Worm (Caenorhabditis elegans) whole organism, late embryonic: Measurements from ENCODE around the gene R155.5.
A peak's percentile ranks its signal among the peaks of the same experiment; 100 is the strongest.

ENCODE experiments used
- F13H6.1 ChIP-seq: sonication (generic microtip); optimal IDR thresholded peaks from 2 replicates; lab custom pipeline; 2016; ENCODE audit warnings: missing genetic modification characterization, missing compliant biosample characterization
- K02D7.2 ChIP-seq: sonication (generic microtip); optimal IDR thresholded peaks from 2 replicates; lab custom pipeline; 2017; ENCODE audit warnings: mild to moderate bottlenecking, missing genetic modification characterization, missing compliant biosample characterization
- K09A11.1 ChIP-seq: sonication (generic microtip); optimal IDR thresholded peaks from 2 replicates; lab custom pipeline; 2017; ENCODE audit warnings: antibody characterized with exemption, mild to moderate bottlenecking, missing genetic modification characterization, missing compliant biosample characterization; ENCODE audit not compliant: insufficient read depth
- T23F11.4 ChIP-seq: fragments of 200-800 bp; sonication (Bioruptor generic); optimal IDR thresholded peaks from 2 replicates; lab custom pipeline; 2018; ENCODE audit warnings: mild to moderate bottlenecking, missing genetic modification characterization, missing compliant biosample characterization
- Y22D7AL.16 ChIP-seq: sonication (generic microtip); optimal IDR thresholded peaks from 2 replicates; lab custom pipeline; 2016; ENCODE audit warnings: missing genetic modification characterization, missing compliant biosample characterization
- ahr-1 ChIP-seq: sonication (generic microtip); optimal IDR thresholded peaks from 2 replicates; lab custom pipeline; 2016; ENCODE audit warnings: missing genetic modification characterization, missing compliant biosample characterization
- ama-1 ChIP-seq: fragments of 150-350 bp; optimal IDR thresholded peaks from 2 replicates; lab custom pipeline; 2014
- ceh-18 ChIP-seq: sonication (generic microtip); optimal IDR thresholded peaks from 2 replicates; lab custom pipeline; 2016; ENCODE audit warnings: missing genetic modification characterization, missing compliant biosample characterization
- ceh-19 ChIP-seq: fragments of 200-800 bp; sonication (Bioruptor generic); optimal IDR thresholded peaks from 2 replicates; lab custom pipeline; 2018; ENCODE audit warnings: mild to moderate bottlenecking, missing genetic modification characterization, missing compliant biosample characterization
- ceh-2 ChIP-seq: sonication (generic microtip); optimal IDR thresholded peaks from 2 replicates; lab custom pipeline; 2016; ENCODE audit warnings: missing genotype, missing genetic modification characterization, missing compliant biosample characterization
- ceh-22 ChIP-seq: sonication (generic microtip); optimal IDR thresholded peaks from 2 replicates; lab custom pipeline; 2017; ENCODE audit warnings: missing biosample characterization, missing genetic modification characterization
- ceh-24 ChIP-seq: sonication (generic microtip); optimal IDR thresholded peaks from 2 replicates; lab custom pipeline; 2016; ENCODE audit warnings: mild to moderate bottlenecking, missing genetic modification characterization, missing compliant biosample characterization
- ceh-30 ChIP-seq: fragments of 150-350 bp; optimal IDR thresholded peaks from 2 replicates; lab custom pipeline; 2014; ENCODE audit warnings: missing biosample characterization, missing genetic modification characterization
- ceh-45 ChIP-seq: fragments of 200-800 bp; sonication (Bioruptor generic); IDR thresholded peaks from 2 replicates; pipeline ENCODE4 v1.3.6; 2022; ENCODE audit warnings: missing genetic modification reagents, missing genetic modification characterization, missing compliant biosample characterization
- ceh-6 ChIP-seq: fragments of 200-800 bp; sonication (Bioruptor generic); optimal IDR thresholded peaks from 2 replicates; lab custom pipeline; 2018; ENCODE audit warnings: mild to moderate bottlenecking, missing genetic modification characterization, missing compliant biosample characterization
- dve-1 ChIP-seq: sonication (generic microtip); optimal IDR thresholded peaks from 2 replicates; lab custom pipeline; 2017; ENCODE audit warnings: antibody characterized with exemption, mild to moderate bottlenecking, missing genetic modification characterization, missing compliant biosample characterization
- fkh-10 ChIP-seq: fragments of 150-350 bp; optimal IDR thresholded peaks from 2 replicates; lab custom pipeline; 2014; ENCODE audit warnings: missing biosample characterization, missing genetic modification reagents, missing genetic modification characterization
- gmeb-2 ChIP-seq: sonication (generic microtip); optimal IDR thresholded peaks from 2 replicates; lab custom pipeline; 2016; ENCODE audit warnings: missing genetic modification characterization, inconsistent platforms, missing compliant biosample characterization
- hlh-13 ChIP-seq: fragments of 200-800 bp; sonication (Bioruptor generic); optimal IDR thresholded peaks from 2 replicates; lab custom pipeline; 2018; ENCODE audit warnings: mild to moderate bottlenecking, missing genetic modification characterization, missing compliant biosample characterization
- hlh-30 ChIP-seq: sonication (generic microtip); optimal IDR thresholded peaks from 2 replicates; lab custom pipeline; 2017; ENCODE audit warnings: antibody characterized with exemption, missing genetic modification characterization, missing compliant biosample characterization; ENCODE audit not compliant: insufficient read depth
- hlh-8 ChIP-seq: sonication (generic microtip); optimal IDR thresholded peaks from 2 replicates; lab custom pipeline; 2016; ENCODE audit warnings: missing genotype, missing genetic modification characterization, missing compliant biosample characterization
- lim-6 ChIP-seq: sonication (generic microtip); optimal IDR thresholded peaks from 2 replicates; lab custom pipeline; 2016; ENCODE audit warnings: missing genetic modification characterization, missing compliant biosample characterization
- lin-11 ChIP-seq: fragments of 200-800 bp; sonication (Bioruptor generic); optimal IDR thresholded peaks from 2 replicates; lab custom pipeline; 2018; ENCODE audit warnings: mild to moderate bottlenecking, missing genetic modification characterization, missing compliant biosample characterization
- mec-3 ChIP-seq: sonication (generic microtip); optimal IDR thresholded peaks from 2 replicates; lab custom pipeline; 2016; ENCODE audit warnings: borderline replicate concordance, missing genetic modification characterization, missing compliant biosample characterization
- odd-2 ChIP-seq: sonication (generic microtip); optimal IDR thresholded peaks from 2 replicates; lab custom pipeline; 2017; ENCODE audit warnings: antibody characterized with exemption, mild to moderate bottlenecking, missing genetic modification characterization, missing compliant biosample characterization
- pag-3 ChIP-seq: sonication (generic microtip); optimal IDR thresholded peaks from 2 replicates; lab custom pipeline; 2016; ENCODE audit warnings: missing compliant biosample characterization, missing genetic modification characterization, borderline replicate concordance
- pax-1 ChIP-seq: fragments of 150-350 bp; optimal IDR thresholded peaks from 2 replicates; lab custom pipeline; 2014; ENCODE audit warnings: missing biosample characterization, missing genetic modification characterization
- pha-4 ChIP-seq: fragments of 150-350 bp; optimal IDR thresholded peaks from 2 replicates; lab custom pipeline; 2018; ENCODE audit warnings: missing biosample characterization, missing genetic modification reagents, missing genetic modification characterization
- pros-1 ChIP-seq: fragments of 150-350 bp; optimal IDR thresholded peaks from 2 replicates; lab custom pipeline; 2014; ENCODE audit warnings: missing biosample characterization, missing genetic modification reagents, missing genetic modification characterization
- rnt-1 ChIP-seq: sonication (generic microtip); optimal IDR thresholded peaks from 2 replicates; lab custom pipeline; 2016; ENCODE audit warnings: missing genetic modification characterization, missing compliant biosample characterization
- sdc-2 ChIP-seq: sonication (generic microtip); optimal IDR thresholded peaks from 2 replicates; lab custom pipeline; 2016; ENCODE audit warnings: missing genotype, missing genetic modification characterization, missing compliant biosample characterization
- sox-2 ChIP-seq: fragments of 200-800 bp; sonication (Bioruptor generic); IDR thresholded peaks from 2 replicates; pipeline ENCODE4 v1.3.6; 2022; ENCODE audit warnings: missing genetic modification reagents, missing genetic modification characterization, missing compliant biosample characterization
- sox-4 ChIP-seq: sonication (generic microtip); optimal IDR thresholded peaks from 2 replicates; lab custom pipeline; 2017; ENCODE audit warnings: mild to moderate bottlenecking, missing genetic modification characterization, inconsistent platforms, missing compliant biosample characterization
- syd-9 ChIP-seq: sonication (generic microtip); optimal IDR thresholded peaks from 2 replicates; lab custom pipeline; 2016; ENCODE audit warnings: mild to moderate bottlenecking, missing genetic modification characterization, moderate library complexity, missing compliant biosample characterization
- tbx-7 ChIP-seq: sonication (generic microtip); optimal IDR thresholded peaks from 2 replicates; lab custom pipeline; 2016; ENCODE audit warnings: missing genotype, missing genetic modification characterization, missing compliant biosample characterization
- unc-3 ChIP-seq, 2 experiments: fragments of 200-800 bp in 1 of 2; sonication (Bioruptor generic) in 1 of 2; sonication (generic microtip) in 1 of 2; conservative IDR thresholded peaks in 1 of 2; optimal IDR thresholded peaks in 1 of 2; 2 replicates each; pipeline versions ENCODE4 v1.3.6 to Lab custom; 2016 to 2022; ENCODE audit warnings: missing compliant biosample characterization in 2 of 2, missing genetic modification characterization in 2 of 2, missing genetic modification reagents in 1 of 2
- unc-42 ChIP-seq: sonication (generic microtip); optimal IDR thresholded peaks from 2 replicates; lab custom pipeline; 2016; ENCODE audit warnings: missing genotype, missing genetic modification characterization, missing compliant biosample characterization
- unc-55 ChIP-seq: sonication (generic microtip); optimal IDR thresholded peaks from 2 replicates; lab custom pipeline; 2017; ENCODE audit warnings: missing biosample characterization, missing genetic modification reagents, missing genetic modification characterization
- unc-86 ChIP-seq: sonication (generic microtip); optimal IDR thresholded peaks from 2 replicates; lab custom pipeline; 2016; ENCODE audit warnings: missing genetic modification characterization, missing compliant biosample characterization
- zip-5 ChIP-seq: sonication (generic microtip); optimal IDR thresholded peaks from 2 replicates; lab custom pipeline; 2016; ENCODE audit warnings: missing genetic modification characterization, missing compliant biosample characterization

The R155.5 gene

ce11 chrIII:1950236-1950635 lies 20.1 kb downstream of the R155.5 start, which contains the start of the genes polh-1 and rps-22 (continued):
- no peak for TF ChIP-seq K09A11.1 (tag; lab: Kevin White, UChicago)
- peak; percentile 81 for TF ChIP-seq pax-1

ce11 chrIII:1949362-1949761 lies 21.0 kb downstream of the R155.5 start:
- TF ChIP-seq ceh-6 (GFP tag; lab: Kevin White, UChicago) = no peak
- TF ChIP-seq unc-86 (tag; lab: Kevin White, UChicago) = no peak
- TF ChIP-seq hlh-13 (GFP tag; lab: Kevin White, UChicago) = no peak
- no peak for TF ChIP-seq ceh-45 (GFP tag; lab: Robert Waterston, UW)
- no peak for TF ChIP-seq zip-5 (tag; lab: Kevin White, UChicago)
- no peak for TF ChIP-seq K02D7.2 (tag; lab: Kevin White, UChicago)
- TF ChIP-seq tbx-7 (tag; lab: Kevin White, UChicago) = no peak
- TF ChIP-seq mec-3 (tag; lab: Kevin White, UChicago) = no peak

- TF ChIP-seq Y22D7AL.16 (tag; lab: Kevin White, UChicago) (no peak), ahr-1 (tag; lab: Kevin White, UChicago) (no peak)
Observed at ce11 chrIII:1947851-1948250, 22.5 kb downstream of the R155.5 start.

ce11 chrIII:1943488-1943887 lies 26.8 kb downstream of the R155.5 start, which contains the start of gene F53A3.1:
TSS of gene F53A3.1 (minus strand) at chrIII:1943637.
- TF ChIP-seq syd-9 (tag; lab: Kevin White, UChicago) (no peak), fkh-10 (no peak), pag-3 (tag; lab: Kevin White, UChicago) (no peak), ama-1 (no peak), sox-2 (no peak), lim-6 (tag; lab: Kevin White, UChicago) (no peak), K09A11.1 (tag; lab: Kevin White, UChicago) (no peak), unc-3 (GFP tag; conservative IDR thresholded peaks at IDR 0.05; lab: Robert Waterston, UW) (no peak), unc-3 (tag; optimal IDR thresholded peaks at IDR 0.05; lab: Kevin White, UChicago) (no peak), ceh-24 (tag; lab: Kevin White, UChicago) (no peak), T23F11.4 (no peak), ceh-22 (tag; lab: Kevin White, UChicago) (no peak), unc-55 (no peak), ceh-18 (tag; lab: Kevin White, UChicago) (no peak), lin-11 (no peak), mec-3 (tag; lab: Kevin White, UChicago) (no peak)

ce11 chrIII:1939625-1939988 lies 30.7 kb downstream of the R155.5 start:
- TF ChIP-seq hlh-8 (tag; lab: Kevin White, UChicago) (no peak), ceh-2 (tag; lab: Kevin White, UChicago) (no peak), pros-1 (tag; lab: Kevin White, UChicago) (no peak), ceh-19 (GFP tag; lab: Kevin White, UChicago) (no peak)
- TF ChIP-seq, all 69 proteins: peak for 0

- TF ChIP-seq sox-4 (tag; lab: Kevin White, UChicago) = no peak
- TF ChIP-seq ceh-45 (GFP tag; lab: Robert Waterston, UW) = no peak
- no peak for TF ChIP-seq pros-1 (tag; lab: Kevin White, UChicago)
- no peak for TF ChIP-seq mec-3 (tag; lab: Kevin White, UChicago)
- no peak for TF ChIP-seq ama-1
- TF ChIP-seq pha-4 (tag; lab: Kevin White, UChicago) = no peak
- no peak for TF ChIP-seq fkh-10
- no peak for TF ChIP-seq odd-2 (tag; lab: Kevin White, UChicago)
- no peak for TF ChIP-seq hlh-30 (tag; lab: Kevin White, UChicago)
- TF ChIP-seq unc-42 (tag; lab: Kevin White, UChicago) = no peak
- TF ChIP-seq ceh-30 = no peak
- no peak for TF ChIP-seq dve-1 (tag; lab: Kevin White, UChicago)
- no peak for TF ChIP-seq ceh-18 (tag; lab: Kevin White, UChicago)
- no peak for TF ChIP-seq ceh-22 (tag; lab: Kevin White, UChicago)
- TF ChIP-seq sdc-2 (tag; lab: Kevin White, UChicago) = peak; percentile 14
- TF ChIP-seq rnt-1 (tag; lab: Kevin White, UChicago) = no peak
- TF ChIP-seq syd-9 (tag; lab: Kevin White, UChicago) = no peak
- no peak for TF ChIP-seq F13H6.1 (tag; lab: Kevin White, UChicago)
- no peak for TF ChIP-seq gmeb-2 (tag; lab: Kevin White, UChicago)
Observed at ce11 chrIII:1938712-1939624, 31.4 kb downstream of the R155.5 start.
